Worm (Caenorhabditis elegans) whole organism, L2 larva: ENCODE data around the gene tebp-1.

Experiments
- ceh-16 ChIP-seq: fragments of 150-350 bp; optimal IDR thresholded peaks from 2 replicates; lab custom pipeline; 2014; ENCODE audit warnings: missing biosample characterization, missing genetic modification characterization
- ceh-82 ChIP-seq: fragments of 150-350 bp; optimal IDR thresholded peaks from 2 replicates; lab custom pipeline; 2014; ENCODE audit warnings: missing biosample characterization, missing genetic modification characterization
- elt-3 ChIP-seq: sonication (generic microtip); optimal IDR thresholded peaks from 2 replicates; lab custom pipeline; 2017; ENCODE audit warnings: missing biosample characterization, missing genetic modification characterization
- fos-1 ChIP-seq: fragments of 150-350 bp; optimal IDR thresholded peaks from 2 replicates; lab custom pipeline; 2014; ENCODE audit warnings: missing biosample characterization, missing genetic modification characterization
- lin-39 ChIP-seq: fragments of 150-350 bp; optimal IDR thresholded peaks from 2 replicates; lab custom pipeline; 2014; ENCODE audit warnings: missing biosample characterization, missing genetic modification reagents, missing genetic modification characterization

DNA sequence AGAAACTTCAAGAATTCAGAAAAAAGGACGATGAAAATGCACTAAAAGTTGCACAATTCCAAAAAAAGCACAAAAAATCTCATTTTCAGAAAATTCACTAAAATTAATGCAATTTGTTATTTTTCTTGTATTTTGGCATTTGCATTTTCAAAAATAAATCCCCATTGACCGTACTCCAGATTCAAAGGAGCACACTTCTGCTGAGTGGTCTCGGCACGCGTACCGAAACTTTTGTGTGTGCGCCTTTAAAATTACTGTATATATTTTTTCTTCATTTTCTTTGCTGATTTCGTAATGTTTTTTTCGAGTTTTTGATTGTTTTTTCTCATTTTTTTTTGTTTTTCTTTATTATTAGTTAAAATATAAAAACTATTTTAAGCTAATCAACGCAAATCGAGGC is 49.6 kb upstream of the tebp-1 start:
- TF ChIP-seq ceh-16 (tag; lab: Kevin White, UChicago) (no peak), fos-1 (no peak), lin-39 (tag; lab: Kevin White, UChicago) (no peak), ceh-82 (tag; lab: Kevin White, UChicago) (no peak), elt-3 (tag; lab: Kevin White, UChicago) (no peak)
